Worm (Caenorhabditis elegans): Measurements from ENCODE around the gene F58F12.2.
A peak's percentile ranks its signal among the peaks of the same experiment; 100 is the strongest.

The F58F12.2 gene

DNA sequence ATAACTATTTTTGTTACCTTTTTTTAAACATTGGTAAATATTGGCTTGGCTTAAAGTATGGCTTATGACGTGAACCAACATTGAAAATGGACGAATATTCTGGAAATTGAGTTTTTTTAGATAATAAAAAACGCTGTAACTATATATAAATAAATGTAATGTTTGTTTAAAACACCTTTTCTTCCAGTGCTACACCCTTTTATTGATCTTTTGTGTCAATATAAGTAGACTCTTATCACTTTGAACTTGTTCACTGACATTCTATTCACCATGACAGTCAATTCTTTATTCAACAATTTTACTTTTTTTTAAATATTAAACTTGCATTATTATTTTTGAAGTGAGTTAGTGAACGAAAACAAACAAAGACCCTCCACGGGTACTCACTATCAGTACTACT is 15.4 kb upstream of the F58F12.2 start, which contains the start of gene T25D10.1:
Gene T25D10.1, plus strand, starts transcription at position 169 of the 400 bp plus-strand sequence.
- peak; percentile 37 for TF ChIP-seq elt-2 (tag; optimal IDR thresholded peaks at IDR 0.05)
- TF ChIP-seq elt-3 (tag; optimal IDR thresholded peaks at IDR 0.05), result no peak
- no peak for TF ChIP-seq nhr-85 (tag)

DNA sequence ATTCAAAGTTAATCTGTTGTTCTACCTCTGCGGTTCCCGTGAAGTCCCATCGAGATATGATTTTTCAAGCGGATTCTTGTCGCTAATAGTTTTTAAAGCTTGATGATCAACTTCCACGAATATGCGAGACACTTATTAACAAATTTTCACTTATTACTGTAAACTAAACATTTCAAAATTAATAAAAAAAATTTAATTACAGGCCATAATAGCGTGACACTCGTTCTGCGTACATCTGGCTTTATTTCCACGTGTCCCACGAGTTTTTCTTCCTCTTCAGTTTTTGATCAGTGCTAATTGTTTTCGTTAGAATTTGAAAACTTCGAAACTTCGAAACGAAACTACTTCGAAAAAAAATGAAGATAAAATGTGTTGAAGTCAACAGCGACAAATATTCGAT is 13.8 kb upstream of the F58F12.2 start, which contains the start of gene btb-2:
Gene btb-2, plus strand, starts transcription at position 301 of the 400 bp plus-strand sequence.
- no peak for TF ChIP-seq nhr-85 (tag)
- TF ChIP-seq nhr-19 (GFP tag; conservative IDR thresholded peaks at IDR 0.05), result no peak
- TF ChIP-seq ama-1 (optimal IDR thresholded peaks at IDR 0.05), result no peak
- TF ChIP-seq unc-98 (GFP tag; IDR thresholded peaks at IDR 0.05), result no peak
- TF ChIP-seq sox-4 (tag; optimal IDR thresholded peaks at IDR 0.05), result no peak
- no peak for TF ChIP-seq aly-2 (tag; optimal IDR thresholded peaks at IDR 0.05)
- TF ChIP-seq unc-130 (tag; optimal IDR thresholded peaks at IDR 0.05), result no peak
- no peak for TF ChIP-seq nhr-47 (tag; optimal IDR thresholded peaks at IDR 0.05)
- TF ChIP-seq tbx-2 (tag; optimal IDR thresholded peaks at IDR 0.05), result no peak
- no peak for TF ChIP-seq efl-3 (GFP tag; optimal IDR thresholded peaks at IDR 0.05)
- no peak for TF ChIP-seq nhr-20 (tag; optimal IDR thresholded peaks at IDR 0.05)
- TF ChIP-seq hpl-2 (GFP tag; optimal IDR thresholded peaks at IDR 0.05), result no peak
- TF ChIP-seq mep-1 (tag; optimal IDR thresholded peaks at IDR 0.05), result no peak
- TF ChIP-seq zag-1 (tag; optimal IDR thresholded peaks at IDR 0.05), result no peak
- TF ChIP-seq xbp-1 (tag; optimal IDR thresholded peaks at IDR 0.05), result no peak
- TF ChIP-seq fkh-10 (GFP tag; optimal IDR thresholded peaks at IDR 0.05), result no peak
- no peak for TF ChIP-seq elt-3 (tag; optimal IDR thresholded peaks at IDR 0.05)
- no peak for TF ChIP-seq snpc-4 (tag; optimal IDR thresholded peaks at IDR 0.05)
- no peak for TF ChIP-seq hlh-4 (tag; optimal IDR thresholded peaks at IDR 0.05)

DNA sequence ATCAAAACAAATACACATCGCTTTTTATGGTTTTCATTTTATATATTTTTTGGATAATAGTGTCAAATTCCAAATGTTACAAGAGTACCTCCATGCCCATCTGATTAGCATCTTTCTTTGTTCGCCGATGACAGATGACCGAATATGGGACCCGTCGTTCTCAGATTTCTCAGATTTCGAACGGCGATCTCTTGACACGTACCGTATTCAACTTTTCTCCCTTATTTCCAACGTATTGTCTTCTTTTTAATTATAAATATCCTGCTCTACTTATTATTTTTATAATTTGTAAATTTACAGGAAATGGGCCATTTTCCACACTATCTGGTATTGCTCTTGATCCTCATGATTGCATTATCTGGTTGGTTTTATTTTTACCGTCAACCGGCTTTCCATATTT is 10.6 kb upstream of the F58F12.2 start, which contains the start of gene zig-10:
Gene zig-10, plus strand, starts transcription at position 301 of the 400 bp plus-strand sequence.
- TF ChIP-seq isw-1 (GFP tag; IDR thresholded peaks at IDR 0.05) (no peak), unc-30 (tag; optimal IDR thresholded peaks at IDR 0.05) (no peak), dpl-1 (GFP tag; optimal IDR thresholded peaks at IDR 0.05) (no peak), rnt-1 (tag; optimal IDR thresholded peaks at IDR 0.05) (no peak), egl-27 (tag; optimal IDR thresholded peaks at IDR 0.05) (no peak), lsy-2 (tag; optimal IDR thresholded peaks at IDR 0.05) (no peak), ceh-63 (GFP tag; optimal IDR thresholded peaks at IDR 0.05) (no peak), hlh-17 (GFP tag; optimal IDR thresholded peaks at IDR 0.05; ENCODE audit: borderline replicate concordance) (no peak), unc-62 (GFP tag; optimal IDR thresholded peaks at IDR 0.05) (no peak), nhr-47 (tag; optimal IDR thresholded peaks at IDR 0.05) (no peak), lin-35 (GFP tag; optimal IDR thresholded peaks at IDR 0.05) (no peak), pag-3 (tag; optimal IDR thresholded peaks at IDR 0.05; ENCODE audit: borderline replicate concordance, insufficient read depth) (no peak), nhr-28 (tag; optimal IDR thresholded peaks at IDR 0.05) (no peak)

ce11 chrII:6394037-6394436 is 6.2 kb upstream of the F58F12.2 start:
- TF ChIP-seq snu-23 (GFP tag; optimal IDR thresholded peaks at IDR 0.05) (no peak), rnt-1 (tag; optimal IDR thresholded peaks at IDR 0.05) (peak; percentile 24), nhr-28 (tag; optimal IDR thresholded peaks at IDR 0.05) (no peak), mdl-1 (tag; optimal IDR thresholded peaks at IDR 0.05) (no peak), ets-5 (GFP tag; IDR thresholded peaks at IDR 0.05) (no peak), lin-35 (GFP tag; optimal IDR thresholded peaks at IDR 0.05) (no peak), nhr-19 (GFP tag; conservative IDR thresholded peaks at IDR 0.05) (no peak)

- no peak for TF ChIP-seq elt-3 (tag; optimal IDR thresholded peaks at IDR 0.05)
- no peak for TF ChIP-seq nhr-28 (tag; optimal IDR thresholded peaks at IDR 0.05)
- TF ChIP-seq ceh-8 (GFP tag; optimal IDR thresholded peaks at IDR 0.05), result no peak
- TF ChIP-seq ceh-88 (GFP tag; IDR thresholded peaks at IDR 0.05), result no peak
- no peak for TF ChIP-seq nhr-47 (tag; optimal IDR thresholded peaks at IDR 0.05)
- TF ChIP-seq C16A3.4 (tag; optimal IDR thresholded peaks at IDR 0.05), result no peak
- TF ChIP-seq ztf-11 (tag; optimal IDR thresholded peaks at IDR 0.05), result no peak
- no peak for TF ChIP-seq lsy-2 (tag; optimal IDR thresholded peaks at IDR 0.05)
- no peak for TF ChIP-seq snpc-4 (tag; optimal IDR thresholded peaks at IDR 0.05)
- TF ChIP-seq vab-15 (tag; optimal IDR thresholded peaks at IDR 0.05), result no peak
- no peak for TF ChIP-seq zag-1 (tag; optimal IDR thresholded peaks at IDR 0.05)
- no peak for TF ChIP-seq aly-2 (tag; optimal IDR thresholded peaks at IDR 0.05)
- no peak for TF ChIP-seq sup-37 (GFP tag; optimal IDR thresholded peaks at IDR 0.05)
- no peak for TF ChIP-seq ama-1 (optimal IDR thresholded peaks at IDR 0.05)
- no peak for TF ChIP-seq F16B12.6 (tag; optimal IDR thresholded peaks at IDR 0.05)
- no peak for TF ChIP-seq efl-3 (GFP tag; optimal IDR thresholded peaks at IDR 0.05)
- no peak for TF ChIP-seq isw-1 (GFP tag; IDR thresholded peaks at IDR 0.05)
- TF ChIP-seq ceh-63 (GFP tag; optimal IDR thresholded peaks at IDR 0.05), result no peak
- no peak for TF ChIP-seq unc-62 (GFP tag; optimal IDR thresholded peaks at IDR 0.05)
- TF ChIP-seq unc-98 (GFP tag; IDR thresholded peaks at IDR 0.05), result no peak
Observed at ce11 chrII:6391195-6391594, 3.4 kb upstream of the F58F12.2 start, which contains the start of gene F58F12.3. TSS of gene F58F12.3 (minus strand) at chrII:6391295.
